Fruit fly (Drosophila melanogaster): Measurements from ENCODE around the gene CG6179.

The CG6179 gene

DNA sequence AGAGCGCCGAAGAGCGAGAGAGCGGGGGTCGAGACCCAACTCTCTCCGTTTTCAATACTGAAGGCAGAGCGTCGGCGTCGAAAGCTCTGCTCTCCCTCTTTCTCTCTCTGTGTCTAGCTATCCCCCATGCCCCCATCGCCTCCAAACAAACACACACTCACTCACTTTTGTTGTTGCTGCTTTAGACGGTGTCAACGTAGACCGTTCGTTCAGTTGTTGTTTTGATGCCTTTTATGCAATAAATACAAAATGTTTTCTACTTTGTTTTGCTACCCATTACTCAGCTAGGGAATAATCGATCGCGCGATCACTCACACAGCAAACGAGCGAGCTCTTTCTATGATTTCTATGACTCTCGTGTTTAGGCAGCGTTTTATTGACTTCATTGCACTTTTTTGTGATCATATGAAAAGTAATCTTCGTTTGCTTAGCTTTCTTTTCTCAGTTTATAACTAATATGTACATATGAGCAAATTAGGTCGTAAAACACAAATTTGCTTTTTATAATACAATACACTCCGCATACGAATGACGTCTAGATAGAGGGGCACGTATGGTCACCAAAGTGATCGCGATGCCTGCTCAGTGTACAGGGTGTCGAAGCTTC, 24.9 kb downstream of the CG6179 start (continued):
- no peak for TF ChIP-seq zen (tag; optimal IDR thresholded peaks at IDR 0.05)
- TF ChIP-seq Lhr (GFP tag; optimal IDR thresholded peaks at IDR 0.05): peak; percentile 2
- peak; percentile 12 for TF ChIP-seq az2 (GFP tag; optimal IDR thresholded peaks at IDR 0.05)
- TF ChIP-seq pum (GFP tag; optimal IDR thresholded peaks at IDR 0.05): peak; percentile 40
- peak; percentile 19 for TF ChIP-seq Dad (GFP tag; optimal IDR thresholded peaks at IDR 0.05)
- TF ChIP-seq nom (GFP tag; optimal IDR thresholded peaks at IDR 0.05): peak; percentile 33
- TF ChIP-seq CG9817 (tag; optimal IDR thresholded peaks at IDR 0.05): peak; percentile 32
- TF ChIP-seq lilli (GFP tag; optimal IDR thresholded peaks at IDR 0.05): peak; percentile 12
- TF ChIP-seq CG4360 (GFP tag; IDR thresholded peaks at IDR 0.05): 0 out of 2 replicates have a peak, but pooled peaks have one; percentile 29
- TF ChIP-seq gcm2 (GFP tag; optimal IDR thresholded peaks at IDR 0.05): no peak
- no peak for TF ChIP-seq Dfd (GFP tag; optimal IDR thresholded peaks at IDR 0.05)
- TF ChIP-seq fd3F (GFP tag; optimal IDR thresholded peaks at IDR 0.05): no peak
- TF ChIP-seq CG12942 (GFP tag; optimal IDR thresholded peaks at IDR 0.05): no peak
- no peak for TF ChIP-seq sob (GFP tag; IDR thresholded peaks at IDR 0.05)
- peak; percentile 13 for TF ChIP-seq Xbp1 (GFP tag; optimal IDR thresholded peaks at IDR 0.05)
- peak; percentile 88 for TF ChIP-seq Med (GFP tag)
- TF ChIP-seq z (GFP tag; IDR thresholded peaks at IDR 0.05): peak; percentile 5; the same call in 1 of the 3 replicates
- peak; percentile 43; the same call in 1 of the 3 replicates for TF ChIP-seq CG34224 (GFP tag; IDR thresholded peaks at IDR 0.05; ENCODE audit: partially characterized antibody)
- TF ChIP-seq CG17361 (GFP tag; IDR thresholded peaks at IDR 0.05): peak; percentile 32; the same call in 2 of the 3 replicates
- TF ChIP-seq Trl (optimal IDR thresholded peaks at IDR 0.05): peak; percentile 91 to 92
- TF ChIP-seq Trl (GFP tag; optimal IDR thresholded peaks at IDR 0.05): no peak
- TF ChIP-seq Pdp1 (GFP tag; optimal IDR thresholded peaks at IDR 0.05): peak in 1 of 2 experiments; percentile 97
- TF ChIP-seq CG10543 (GFP tag; optimal IDR thresholded peaks at IDR 0.05): peak; percentile 63
- TF ChIP-seq CG11398 (GFP tag; optimal IDR thresholded peaks at IDR 0.05): peak; percentile 29
- TF ChIP-seq CG8089 (GFP tag; optimal IDR thresholded peaks at IDR 0.05): no peak
- peak; percentile 67 for TF ChIP-seq CoRest (tag; optimal IDR thresholded peaks at IDR 0.05)
- peak; percentile 13 for TF ChIP-seq CG13424 (tag; optimal IDR thresholded peaks at IDR 0.05)
- no peak for TF ChIP-seq NFAT (GFP tag; IDR thresholded peaks at IDR 0.05)
- TF ChIP-seq pan (optimal IDR thresholded peaks at IDR 0.05): no peak
- no peak for TF ChIP-seq pan (GFP tag; optimal IDR thresholded peaks at IDR 0.05 in 1 of 2, IDR thresholded peaks at IDR 0.05 in 1 of 2)
- no peak for TF ChIP-seq org-1 (GFP tag; optimal IDR thresholded peaks at IDR 0.05)
- TF ChIP-seq CG18476 (GFP tag; optimal IDR thresholded peaks at IDR 0.05): peak; percentile 4
- no peak for TF ChIP-seq gcm (GFP tag; optimal IDR thresholded peaks at IDR 0.05)
- no peak for TF ChIP-seq CG14965 (GFP tag; optimal IDR thresholded peaks at IDR 0.05; ENCODE audit: borderline replicate concordance)
- TF ChIP-seq bsh (GFP tag; optimal IDR thresholded peaks at IDR 0.05): peak in 1 of 2 experiments; percentile 5
- TF ChIP-seq eve (GFP tag; optimal IDR thresholded peaks at IDR 0.05): peak in 1 of 2 experiments; percentile 87
- no peak for TF ChIP-seq usp (GFP tag; optimal IDR thresholded peaks at IDR 0.05)
- TF ChIP-seq zfh2 (GFP tag; optimal IDR thresholded peaks at IDR 0.05): peak; percentile 33
- peak; percentile 42 for TF ChIP-seq dm (GFP tag; optimal IDR thresholded peaks at IDR 0.05)
- peak; percentile 4 for TF ChIP-seq pb (GFP tag; optimal IDR thresholded peaks at IDR 0.05)
- peak; percentile 55 for TF ChIP-seq grau (tag; optimal IDR thresholded peaks at IDR 0.05)
- no peak for TF ChIP-seq da (GFP tag; optimal IDR thresholded peaks at IDR 0.05)
- no peak for TF ChIP-seq Sin3A (optimal IDR thresholded peaks at IDR 0.05)
- TF ChIP-seq Spps (tag; optimal IDR thresholded peaks at IDR 0.05): no peak
- TF ChIP-seq run (tag; optimal IDR thresholded peaks at IDR 0.05): peak; percentile 47
- no peak for TF ChIP-seq p53 (GFP tag; optimal IDR thresholded peaks at IDR 0.05)
- TF ChIP-seq CG4328 (GFP tag; optimal IDR thresholded peaks at IDR 0.05): no peak
- no peak for TF ChIP-seq CG2116 (GFP tag; optimal IDR thresholded peaks at IDR 0.05)
- TF ChIP-seq CG6683 (GFP tag; optimal IDR thresholded peaks at IDR 0.05): no peak
- peak; percentile 8 for TF ChIP-seq Myb (GFP tag; optimal IDR thresholded peaks at IDR 0.05)
- peak; percentile 38 for TF ChIP-seq CG32772 (GFP tag; IDR thresholded peaks at IDR 0.05)
